Fruit fly (Drosophila melanogaster) whole organism, embryonic: ENCODE data around the gene ct.

Source experiments
- B-H1 ChIP-seq: fragments of 200-800 bp; sonication (Bioruptor generic); IDR thresholded peaks from 3 replicates; pipeline ENCODE4 v1.3.6; 2022; ENCODE audit warnings: missing biosample characterization, missing genetic modification characterization
- C15 ChIP-seq: fragments of 200-800 bp; sonication (Bioruptor generic); IDR thresholded peaks from 3 replicates; pipeline ENCODE4 v1.3.6; 2022; ENCODE audit warnings: missing biosample characterization, missing genetic modification characterization
- CG11560 ChIP-seq: fragments of 200-800 bp; sonication (Bioruptor generic); IDR thresholded peaks from 3 replicates; pipeline ENCODE4 v1.3.6; 2022; ENCODE audit warnings: missing biosample characterization, missing genetic modification characterization
- CG11696 ChIP-seq: fragments of 200-800 bp; sonication (Bioruptor generic); IDR thresholded peaks from 2 replicates; pipeline ENCODE4 v1.3.6; 2022; ENCODE audit warnings: missing biosample characterization, missing genetic modification characterization
- CG14050 ChIP-seq: fragments of 200-800 bp; sonication (Bioruptor generic); IDR thresholded peaks from 3 replicates; pipeline ENCODE4 v1.3.6; 2022; ENCODE audit warnings: missing biosample characterization, missing genetic modification characterization
- CG15011 ChIP-seq: fragments of 200-800 bp; sonication (Bioruptor generic); optimal IDR thresholded peaks from 3 replicates; lab custom pipeline; 2018; ENCODE audit warnings: missing biosample characterization, mild to moderate bottlenecking, missing genetic modification characterization
- CG16863 ChIP-seq: fragments of 200-800 bp; sonication (Bioruptor generic); optimal IDR thresholded peaks from 3 replicates; lab custom pipeline; 2016; ENCODE audit warnings: missing biosample characterization, missing genetic modification characterization
- CG2202 ChIP-seq: fragments of 200-800 bp; sonication (Bioruptor generic); optimal IDR thresholded peaks from 2 replicates; lab custom pipeline; 2018; ENCODE audit warnings: missing biosample characterization, mild to moderate bottlenecking, missing genetic modification characterization
- CG3065 ChIP-seq: fragments of 200-800 bp; sonication (Bioruptor generic); optimal IDR thresholded peaks from 2 replicates; lab custom pipeline; 2016; ENCODE audit warnings: missing biosample characterization, missing genetic modification characterization
- CG3407 ChIP-seq: fragments of 200-800 bp; sonication (Bioruptor generic); optimal IDR thresholded peaks from 2 replicates; lab custom pipeline; 2018; ENCODE audit warnings: missing biosample characterization, mild to moderate bottlenecking, missing genetic modification characterization
- CG4360 ChIP-seq: fragments of 200-800 bp; sonication (Bioruptor generic); IDR thresholded peaks from 2 replicates; pipeline ENCODE4 v1.3.6; 2022; ENCODE audit warnings: missing biosample characterization, missing genetic modification characterization
- CG4617 ChIP-seq: fragments of 200-800 bp; sonication (Bioruptor generic); optimal IDR thresholded peaks from 3 replicates; lab custom pipeline; 2016; ENCODE audit warnings: missing biosample characterization, missing genetic modification characterization, borderline replicate concordance
- CG4730 ChIP-seq: fragments of 200-800 bp; sonication (Bioruptor generic); IDR thresholded peaks from 2 replicates; pipeline ENCODE4 v1.3.6; 2022; ENCODE audit warnings: missing biosample characterization, missing genetic modification characterization
- CG5953 ChIP-seq: fragments of 200-800 bp; sonication (Bioruptor generic); IDR thresholded peaks from 2 replicates; pipeline ENCODE4 v1.3.6; 2022; ENCODE audit warnings: missing biosample characterization, missing genetic modification characterization
- CG7745 ChIP-seq: fragments of 200-800 bp; sonication (Bioruptor generic); optimal IDR thresholded peaks from 2 replicates; lab custom pipeline; 2018; ENCODE audit warnings: missing biosample characterization, mild to moderate bottlenecking, missing genetic modification characterization, moderate library complexity
- CG9215 ChIP-seq: fragments of 200-800 bp; sonication (Bioruptor generic); IDR thresholded peaks from 2 replicates; pipeline ENCODE4 v1.3.6; 2022; ENCODE audit warnings: missing biosample characterization, missing genetic modification characterization
- Elba2 ChIP-seq: fragments of 200-800 bp; sonication (Bioruptor generic); optimal IDR thresholded peaks from 3 replicates; lab custom pipeline; 2016; ENCODE audit warnings: missing biosample characterization, missing genetic modification characterization
- Ets65A ChIP-seq: fragments of 200-800 bp; sonication (Bioruptor generic); peaks from one replicate; lab custom pipeline; 2016; ENCODE audit warnings: missing biosample characterization, missing genetic modification characterization
- Fer2 ChIP-seq: fragments of 200-800 bp; sonication (Bioruptor generic); optimal IDR thresholded peaks from 2 replicates; lab custom pipeline; 2018; ENCODE audit warnings: missing biosample characterization, mild to moderate bottlenecking, missing genetic modification characterization, moderate library complexity
- H15 ChIP-seq: fragments of 200-800 bp; sonication (Bioruptor generic); IDR thresholded peaks from 3 replicates; pipeline ENCODE4 v1.3.6; 2022; ENCODE audit warnings: missing biosample characterization, missing genetic modification characterization
- Meics ChIP-seq: fragments of 200-800 bp; sonication (Bioruptor generic); optimal IDR thresholded peaks from 2 replicates; lab custom pipeline; 2017; ENCODE audit warnings: missing biosample characterization, mild to moderate bottlenecking, missing genetic modification characterization
- Mes4 ChIP-seq: fragments of 200-800 bp; sonication (Bioruptor generic); optimal IDR thresholded peaks from 2 replicates; lab custom pipeline; 2016; ENCODE audit warnings: missing biosample characterization, missing genetic modification characterization
- Neu2 ChIP-seq: fragments of 200-800 bp; sonication (Bioruptor generic); optimal IDR thresholded peaks from 3 replicates; lab custom pipeline; 2016; ENCODE audit warnings: missing biosample characterization, missing genetic modification characterization, borderline replicate concordance
- Nf-YB ChIP-seq: fragments of 200-800 bp; sonication (Bioruptor generic); optimal IDR thresholded peaks from 3 replicates; lab custom pipeline; 2019; ENCODE audit warnings: missing biosample characterization, mild to moderate bottlenecking, missing genetic modification characterization, moderate library complexity
- Sox100B ChIP-seq: fragments of 200-800 bp; sonication (Bioruptor generic); optimal IDR thresholded peaks from 3 replicates; lab custom pipeline; 2018; ENCODE audit warnings: missing biosample characterization, mild to moderate bottlenecking, missing genetic modification characterization
- Sry-δ ChIP-seq: fragments of 200-800 bp; sonication (Bioruptor generic); optimal IDR thresholded peaks from 2 replicates; lab custom pipeline; 2016; ENCODE audit warnings: missing biosample characterization, missing genetic modification characterization
- Stat92E ChIP-seq, 3 experiments: fragments of >200 bp in 2 of 3; fragments of 200-800 bp in 1 of 3; sonication (Bioruptor generic) in 1 of 3; optimal IDR thresholded peaks; 2 replicates each; lab custom pipeline; 2017 to 2019; ENCODE audit warnings: missing biosample characterization in 3 of 3, missing genetic modification characterization in 3 of 3, mild to moderate bottlenecking in 1 of 3, moderate library complexity in 1 of 3
- TFAM ChIP-seq: fragments of 200-800 bp; sonication (Bioruptor generic); optimal IDR thresholded peaks from 2 replicates; lab custom pipeline; 2017; ENCODE audit warnings: missing biosample characterization, missing genetic modification characterization, inconsistent platforms
- ab ChIP-seq: fragments of 200-800 bp; sonication (Bioruptor generic); optimal IDR thresholded peaks from 2 replicates; lab custom pipeline; 2016; ENCODE audit warnings: missing biosample characterization, missing genetic modification characterization
- cad ChIP-seq: fragments of >200 bp; optimal IDR thresholded peaks from 2 replicates; lab custom pipeline; 2017; ENCODE audit warnings: missing biosample characterization, missing genetic modification characterization
- cato ChIP-seq: fragments of 200-800 bp; sonication (Bioruptor generic); optimal IDR thresholded peaks from 2 replicates; lab custom pipeline; 2016; ENCODE audit warnings: missing biosample characterization, missing genetic modification characterization, borderline replicate concordance
- cwo ChIP-seq: fragments of 200-800 bp; sonication (Bioruptor generic); optimal IDR thresholded peaks from 3 replicates; lab custom pipeline; 2017; ENCODE audit warnings: missing biosample characterization, missing genetic modification characterization, mild to moderate bottlenecking, moderate library complexity, missing genetic modification reagents
- eyg ChIP-seq: fragments of 200-800 bp; sonication (Bioruptor generic); optimal IDR thresholded peaks from 3 replicates; lab custom pipeline; 2016; ENCODE audit warnings: missing biosample characterization, missing genetic modification characterization
- fd96Cb ChIP-seq: fragments of 200-800 bp; sonication (Bioruptor generic); optimal IDR thresholded peaks from 2 replicates; lab custom pipeline; 2018; ENCODE audit warnings: missing biosample characterization, mild to moderate bottlenecking, missing genetic modification characterization, moderate library complexity
- gt ChIP-seq: fragments of 200-800 bp; sonication (Bioruptor generic); IDR thresholded peaks from 2 replicates; pipeline ENCODE4 v1.3.6; 2022; ENCODE audit warnings: missing biosample characterization, missing genetic modification characterization
- her ChIP-seq: fragments of 200-800 bp; sonication (Bioruptor generic); optimal IDR thresholded peaks from 2 replicates; lab custom pipeline; 2016; ENCODE audit warnings: missing biosample characterization, missing genetic modification characterization
- insv ChIP-seq, 2 experiments: fragments of 200-800 bp; sonication (Bioruptor generic); optimal IDR thresholded peaks; 3 replicates each; lab custom pipeline; 2016 to 2018; ENCODE audit warnings: missing biosample characterization in 2 of 2, missing genetic modification characterization in 2 of 2
- jing ChIP-seq: fragments of 200-800 bp; sonication (Bioruptor generic); optimal IDR thresholded peaks from 2 replicates; lab custom pipeline; 2018; ENCODE audit warnings: missing biosample characterization, mild to moderate bottlenecking, missing genetic modification characterization
- mld ChIP-seq: fragments of 200-800 bp; sonication (Bioruptor generic); IDR thresholded peaks from 3 replicates; pipeline ENCODE4 v1.3.6; 2022; ENCODE audit warnings: missing biosample characterization, missing genetic modification characterization; ENCODE audit not compliant: partially characterized antibody
- pan ChIP-seq, 4 experiments: fragments of >200 bp in 3 of 4; fragments of 200-800 bp in 1 of 4; sonication (Bioruptor generic) in 1 of 4; optimal IDR thresholded peaks in 3 of 4; IDR thresholded peaks in 1 of 4; 2 replicates each; pipeline versions ENCODE4 v1.3.6 to Lab custom; 2017 to 2022; ENCODE audit warnings: missing biosample characterization in 2 of 4, missing genetic modification characterization in 2 of 4, mixed read lengths in 1 of 4
- ranshi ChIP-seq: fragments of 200-800 bp; sonication (Bioruptor generic); IDR thresholded peaks from 2 replicates; pipeline ENCODE4 v1.3.6; 2022; ENCODE audit warnings: missing biosample characterization, missing genetic modification characterization
- repo ChIP-seq: fragments of 200-800 bp; sonication (Bioruptor generic); optimal IDR thresholded peaks from 2 replicates; lab custom pipeline; 2016; ENCODE audit warnings: missing biosample characterization, missing genetic modification characterization
- rib ChIP-seq: fragments of 200-800 bp; sonication (Bioruptor generic); IDR thresholded peaks from 2 replicates; pipeline ENCODE4 v1.3.6; 2022; ENCODE audit warnings: missing biosample characterization, missing genetic modification characterization
- ro ChIP-seq: fragments of 200-800 bp; sonication (Bioruptor generic); IDR thresholded peaks from 2 replicates; pipeline ENCODE4 v1.3.6; 2022; ENCODE audit warnings: missing biosample characterization, missing genetic modification characterization
- sob ChIP-seq: fragments of 200-800 bp; sonication (Bioruptor generic); IDR thresholded peaks from 2 replicates; pipeline ENCODE4 v1.3.6; 2022; ENCODE audit warnings: missing biosample characterization, missing genetic modification characterization
- tio ChIP-seq: fragments of 200-800 bp; sonication (Bioruptor generic); optimal IDR thresholded peaks from 2 replicates; lab custom pipeline; 2017; ENCODE audit warnings: missing biosample characterization, missing genetic modification characterization, inconsistent platforms
- unc-4 ChIP-seq: fragments of 200-800 bp; sonication (Bioruptor generic); IDR thresholded peaks from 2 replicates; pipeline ENCODE4 v1.3.6; 2022; ENCODE audit warnings: missing biosample characterization, missing genetic modification characterization; ENCODE audit not compliant: partially characterized antibody
- z ChIP-seq: fragments of 200-800 bp; sonication (Bioruptor generic); IDR thresholded peaks from 3 replicates; pipeline ENCODE4 v1.3.6; 2022; ENCODE audit warnings: missing biosample characterization, missing genetic modification characterization

ct gene

dm6 chrX:7706398-7707349, 98.4 kb downstream of the ct start (continued):
- TF ChIP-seq CG3407 = peak; percentile 92
- peak; percentile 95 for TF ChIP-seq ro (GFP tag; lab: Robert Waterston, UW)
- TF ChIP-seq Meics = peak; percentile 98
- peak; percentile 90 for TF ChIP-seq CG11560 (tag; lab: Robert Waterston, UW)
- TF ChIP-seq H15 (GFP tag; lab: Robert Waterston, UW) = peak; percentile 98
- no peak for TF ChIP-seq her (GFP tag; lab: Kevin White, UChicago)
- TF ChIP-seq CG7745 (tag; lab: Kevin White, UChicago) = peak; percentile 64
- TF ChIP-seq CG14050 (GFP tag; lab: Robert Waterston, UW) = peak; percentile 97
- peak; percentile 99 for TF ChIP-seq Fer2 (tag; lab: Kevin White, UChicago)
- peak; percentile 98 for TF ChIP-seq CG9215 (GFP tag; lab: Robert Waterston, UW)
- peak; percentile 52 for TF ChIP-seq Mes4
- TF ChIP-seq z (GFP tag; lab: Robert Waterston, UW) = peak; percentile 84
- peak; percentile 94 for TF ChIP-seq CG3065 (GFP tag; lab: Kevin White, UChicago)
- TF ChIP-seq C15 = peak; percentile 93
- TF ChIP-seq CG16863 (GFP tag; lab: Kevin White, UChicago) = peak; percentile 78
- TF ChIP-seq Elba2 = peak; percentile 31
- peak; percentile 87 for TF ChIP-seq Nf-YB (GFP tag; lab: Kevin White, UChicago)
- no peak for TF ChIP-seq Sry-δ
- TF ChIP-seq CG4360 (GFP tag; lab: Robert Waterston, UW) = peak; percentile 86
- peak; percentile 99 for TF ChIP-seq rib
- no peak for TF ChIP-seq mld (GFP tag; lab: Robert Waterston, UW)
- peak; percentile 97 for TF ChIP-seq fd96Cb
- peak; percentile 33 for TF ChIP-seq Neu2 (GFP tag; lab: Kevin White, UChicago)
- TF ChIP-seq CG15011 (GFP tag; lab: Kevin White, UChicago) = peak; percentile 95
- peak; percentile 73 for TF ChIP-seq TFAM (GFP tag; lab: Kevin White, UChicago)
- peak; percentile 87 for TF ChIP-seq cato (GFP tag; lab: Kevin White, UChicago)
- peak in 1 of 2 experiments; percentile 78 for TF ChIP-seq insv (GFP tag; optimal IDR thresholded peaks at IDR 0.05; lab: Kevin White, UChicago)
- TF ChIP-seq sob (GFP tag; lab: Robert Waterston, UW) = peak; percentile 99
- peak; percentile 95 for TF ChIP-seq jing (GFP tag; lab: Kevin White, UChicago)
- TF ChIP-seq CG2202 (tag; lab: Kevin White, UChicago) = peak; percentile 92
- no peak for TF ChIP-seq pan (optimal IDR thresholded peaks at IDR 0.05; lab: Kevin White, UChicago)
- peak in 1 of 2 experiments; percentile 99 for TF ChIP-seq pan (GFP tag; optimal IDR thresholded peaks at IDR 0.05 in 1 of 2, IDR thresholded peaks at IDR 0.05 in 1 of 2)
- peak; percentile 90 for TF ChIP-seq CG4617
- TF ChIP-seq Stat92E (GFP tag; optimal IDR thresholded peaks at IDR 0.05; lab: Kevin White, UChicago) = peak in 1 of 3 experiments; percentile 88
- TF ChIP-seq CG4730 (GFP tag; lab: Robert Waterston, UW) = peak; percentile 97
- peak; percentile 98 for TF ChIP-seq Ets65A
- peak; percentile 87 for TF ChIP-seq tio (GFP tag; lab: Kevin White, UChicago)
- TF ChIP-seq ranshi (GFP tag; lab: Robert Waterston, UW) = peak; percentile 99
- TF ChIP-seq eyg (GFP tag; lab: Kevin White, UChicago) = peak; percentile 69
- TF ChIP-seq ab (GFP tag; lab: Kevin White, UChicago) = no peak
- peak; percentile 97 for TF ChIP-seq B-H1 (GFP tag; lab: Robert Waterston, UW)
- no peak for TF ChIP-seq repo
- TF ChIP-seq CG5953 = peak; percentile 98
- no peak for TF ChIP-seq unc-4 (GFP tag; lab: Robert Waterston, UW)
- peak; percentile 94 for TF ChIP-seq CG11696 (GFP tag; lab: Robert Waterston, UW)
- peak; percentile 94 for TF ChIP-seq cwo (GFP tag; lab: Kevin White, UChicago)
- no peak for TF ChIP-seq cad (GFP tag; lab: Kevin White, UChicago)
- TF ChIP-seq gt (GFP tag; lab: Robert Waterston, UW) = peak; percentile 94
- TF ChIP-seq Sox100B (GFP tag; lab: Kevin White, UChicago) = peak; percentile 96
